Worm (Caenorhabditis elegans) whole organism, young adult: Measurements from ENCODE around the gene math-22.
"Not testable (repeated sequence)": the region's sequence is repeated elsewhere in the genome, so short reads cannot be mapped to it uniquely, and the experiment has no call there.

ENCODE experiments used
- D2030.7 ChIP-seq: fragments of 200-800 bp; sonication (Bioruptor generic); IDR thresholded peaks from 2 replicates; pipeline ENCODE4 v1.3.6; 2022; ENCODE audit warnings: missing genetic modification reagents, missing genetic modification characterization, missing compliant biosample characterization
- F23B12.7 ChIP-seq: sonication (generic microtip); optimal IDR thresholded peaks from 2 replicates; lab custom pipeline; 2017; ENCODE audit warnings: missing genetic modification characterization, mild to moderate bottlenecking, missing compliant biosample characterization, antibody characterized with exemption, moderate library complexity; ENCODE audit not compliant: insufficient read depth
- F33H1.4 ChIP-seq: fragments of 200-800 bp; sonication (Bioruptor generic); IDR thresholded peaks from 2 replicates; pipeline ENCODE4 v1.3.6; 2022; ENCODE audit warnings: missing genetic modification reagents, missing genetic modification characterization, missing compliant biosample characterization
- aptf-2 ChIP-seq: fragments of 200-800 bp; sonication (Bioruptor generic); conservative IDR thresholded peaks from 2 replicates; pipeline ENCODE4 v1.3.6; 2022; ENCODE audit warnings: missing genetic modification reagents, missing genetic modification characterization, missing compliant biosample characterization
- aptf-3 ChIP-seq: fragments of 200-800 bp; sonication (Bioruptor generic); IDR thresholded peaks from 2 replicates; pipeline ENCODE4 v1.3.6; 2022; ENCODE audit warnings: missing genetic modification characterization, missing compliant biosample characterization
- attf-3 ChIP-seq: fragments of 200-800 bp; sonication (Bioruptor generic); conservative IDR thresholded peaks from 2 replicates; pipeline ENCODE4 v1.3.6; 2022; ENCODE audit warnings: missing genetic modification reagents, missing genetic modification characterization, missing compliant biosample characterization
- attf-6 ChIP-seq: fragments of 200-800 bp; sonication (Bioruptor generic); IDR thresholded peaks from 2 replicates; pipeline ENCODE4 v1.3.6; 2022; ENCODE audit warnings: missing genetic modification reagents, missing genetic modification characterization, missing compliant biosample characterization
- ceh-40 ChIP-seq: fragments of 200-800 bp; sonication (Bioruptor generic); IDR thresholded peaks from 2 replicates; pipeline ENCODE4 v1.3.6; 2022; ENCODE audit warnings: missing genetic modification characterization, missing compliant biosample characterization
- efl-1 ChIP-seq: fragments of 150-350 bp; optimal IDR thresholded peaks from 2 replicates; lab custom pipeline; 2014; ENCODE audit warnings: missing biosample characterization, missing genetic modification reagents, missing genetic modification characterization
- egl-18 ChIP-seq: fragments of 200-800 bp; sonication (Bioruptor generic); IDR thresholded peaks from 2 replicates; pipeline ENCODE4 v1.3.6; 2022; ENCODE audit warnings: missing genetic modification reagents, missing genetic modification characterization, missing compliant biosample characterization
- egl-44 ChIP-seq: fragments of 200-800 bp; sonication (Bioruptor generic); IDR thresholded peaks from 2 replicates; pipeline ENCODE4 v1.3.6; 2022; ENCODE audit warnings: missing genetic modification reagents, missing genetic modification characterization, missing compliant biosample characterization
- ets-4 ChIP-seq: fragments of 200-800 bp; sonication (Bioruptor generic); optimal IDR thresholded peaks from 2 replicates; lab custom pipeline; 2018; ENCODE audit warnings: mild to moderate bottlenecking, missing genetic modification characterization, missing compliant biosample characterization
- hmg-1.2 ChIP-seq: fragments of 200-800 bp; sonication (Bioruptor generic); IDR thresholded peaks from 2 replicates; pipeline ENCODE4 v1.3.6; 2022; ENCODE audit warnings: missing genetic modification reagents, missing genetic modification characterization, missing compliant biosample characterization
- hmg-20 ChIP-seq: fragments of 200-800 bp; sonication (Bioruptor generic); IDR thresholded peaks from 2 replicates; pipeline ENCODE4 v1.3.6; 2022; ENCODE audit warnings: missing genetic modification reagents, missing genetic modification characterization, missing compliant biosample characterization
- hrde-1 ChIP-seq: sonication (generic microtip); optimal IDR thresholded peaks from 2 replicates; lab custom pipeline; 2016; ENCODE audit warnings: missing genetic modification characterization, mild to moderate bottlenecking, missing compliant biosample characterization, moderate library complexity, missing genotype, missing genetic modification reagents, borderline replicate concordance
- hsf-1 ChIP-seq: fragments of 200-800 bp; sonication (Bioruptor generic); IDR thresholded peaks from 2 replicates; pipeline ENCODE4 v1.3.6; 2022; ENCODE audit warnings: missing genetic modification reagents, missing genetic modification characterization, missing compliant biosample characterization
- lin-54 ChIP-seq: fragments of 200-800 bp; sonication (Bioruptor generic); optimal IDR thresholded peaks from 2 replicates; lab custom pipeline; 2018; ENCODE audit warnings: mild to moderate bottlenecking, missing genetic modification characterization, missing compliant biosample characterization
- madf-8 ChIP-seq: fragments of 200-800 bp; sonication (Bioruptor generic); conservative IDR thresholded peaks from 2 replicates; pipeline ENCODE4 v1.3.6; 2022; ENCODE audit warnings: missing genetic modification reagents, missing genetic modification characterization, missing compliant biosample characterization
- mcd-1 ChIP-seq: fragments of 200-800 bp; sonication (Bioruptor generic); IDR thresholded peaks from 2 replicates; pipeline ENCODE4 v1.3.6; 2022; ENCODE audit warnings: missing genetic modification reagents, missing genetic modification characterization, missing compliant biosample characterization
- nhr-80 ChIP-seq: sonication (generic microtip); optimal IDR thresholded peaks from 2 replicates; lab custom pipeline; 2016; ENCODE audit warnings: missing genetic modification characterization, missing compliant biosample characterization
- rpc-1 ChIP-seq, 2 experiments: fragments of 150-350 bp in 1 of 2; sonication (generic microtip) in 1 of 2; optimal IDR thresholded peaks; 2 replicates each; lab custom pipeline; 2014 to 2018; ENCODE audit warnings: missing biosample characterization in 1 of 2, missing genetic modification characterization in 1 of 2, missing genetic modification reagents in 1 of 2, missing genotype in 1 of 2
- sea-2 ChIP-seq: fragments of 200-800 bp; sonication (Bioruptor generic); IDR thresholded peaks from 2 replicates; pipeline ENCODE4 v1.3.6; 2022; ENCODE audit warnings: missing genetic modification characterization, missing compliant biosample characterization
- snpc-3.4 ChIP-seq: sonication (generic microtip); optimal IDR thresholded peaks from 2 replicates; lab custom pipeline; 2017; ENCODE audit warnings: missing genetic modification characterization, mild to moderate bottlenecking, missing compliant biosample characterization, antibody characterized with exemption, moderate library complexity, missing genotype, missing genetic modification reagents

Gene math-22

ce11 chrII:1905104-1905503 lies at the start of gene math-22:
Gene math-22, plus strand, starts transcription at chrII:1905404.
- no peak for TF ChIP-seq madf-8 (GFP tag; lab: Robert Waterston, UW)
- peak; percentile 3 for TF ChIP-seq nhr-80
- TF ChIP-seq lin-54, result no peak

DNA sequence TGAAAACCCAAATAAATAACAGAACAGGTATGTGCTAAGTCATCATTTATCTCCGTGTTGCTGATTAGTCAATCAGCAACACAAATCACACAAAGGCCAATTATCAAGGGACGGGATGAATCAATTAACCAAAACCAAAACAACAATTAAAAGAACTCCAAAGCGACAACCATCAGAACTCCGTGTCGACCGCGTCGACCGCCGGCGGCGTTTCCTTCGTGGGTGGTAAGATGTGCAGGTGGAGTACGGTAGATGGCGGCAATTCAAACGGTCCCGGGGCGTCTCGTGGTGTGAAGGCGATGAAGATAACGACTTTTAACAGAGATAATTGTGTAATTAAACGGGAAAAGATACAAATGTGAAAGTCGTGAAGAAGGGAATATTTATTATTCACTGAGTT lies 49.8 kb upstream of the math-22 start:
- TF ChIP-seq mcd-1 (peak; percentile 41), aptf-3 (GFP tag; lab: Robert Waterston, UW) (0 out of 2 replicates have a peak, but pooled peaks have one; percentile 56)

DNA sequence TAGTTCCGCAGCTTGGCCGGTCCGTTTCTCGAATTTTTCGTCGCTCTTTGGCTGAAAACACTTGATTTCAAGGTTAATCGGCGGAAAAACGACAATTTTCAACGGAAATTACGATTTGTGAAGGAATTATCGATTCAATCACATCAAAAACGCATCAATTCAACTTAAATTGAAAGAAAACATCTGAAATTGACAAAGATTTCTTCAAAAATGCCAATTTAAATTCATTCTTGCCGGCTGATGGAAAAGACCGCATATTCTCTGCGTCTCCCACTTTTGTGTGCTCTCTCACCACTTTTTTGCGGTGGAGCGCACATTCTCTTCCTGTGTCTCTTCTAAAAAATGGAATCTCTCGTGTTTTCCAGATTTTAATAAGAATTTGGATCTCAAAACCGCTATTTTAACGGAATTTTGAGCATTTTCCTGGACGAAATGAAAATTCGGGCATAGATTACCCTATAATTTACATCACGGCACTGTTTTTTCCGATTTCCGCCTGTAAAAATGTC lies 43.9 kb upstream of the math-22 start, which contains the start of gene C16C4.18:
Gene C16C4.18, minus strand, starts transcription at position 51 of the 509 bp plus-strand sequence.
- TF ChIP-seq mcd-1 (peak; percentile 67; the same call in 1 of the 2 replicates), hmg-1.2 (GFP tag; lab: Robert Waterston, UW) (peak; percentile 96), D2030.7 (peak; percentile 44; the same call in 1 of the 2 replicates)

DNA sequence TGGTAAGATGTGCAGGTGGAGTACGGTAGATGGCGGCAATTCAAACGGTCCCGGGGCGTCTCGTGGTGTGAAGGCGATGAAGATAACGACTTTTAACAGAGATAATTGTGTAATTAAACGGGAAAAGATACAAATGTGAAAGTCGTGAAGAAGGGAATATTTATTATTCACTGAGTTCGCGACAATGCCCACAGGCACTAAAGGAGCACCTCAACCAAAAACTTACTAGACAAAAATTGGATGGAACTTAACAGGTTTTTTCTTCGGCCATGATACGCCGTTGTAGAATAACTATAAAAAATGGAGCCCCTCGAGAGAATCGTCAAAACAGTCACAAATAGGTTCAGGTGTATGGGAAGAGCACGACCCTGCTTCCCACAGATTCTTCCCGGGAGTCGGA lies 42.9 kb upstream of the math-22 start, which contains the start of gene fbxb-98:
Gene fbxb-98, plus strand, starts transcription at position 301 of the 400 bp plus-strand sequence.
- not testable (repeated sequence) for TF ChIP-seq efl-1 (GFP tag; lab: Kevin White, UChicago); hrde-1 (tag; lab: Kevin White, UChicago); hmg-20 (GFP tag; lab: Robert Waterston, UW)

- no peak for TF ChIP-seq ceh-40
- TF ChIP-seq hsf-1, result no peak
- no peak for TF ChIP-seq egl-18
- no peak for TF ChIP-seq snpc-3.4 (tag; lab: Kevin White, UChicago)
- no peak for TF ChIP-seq egl-44 (GFP tag; lab: Robert Waterston, UW)
- no peak for TF ChIP-seq ets-4 (GFP tag; lab: Kevin White, UChicago)
- TF ChIP-seq rpc-1 (optimal IDR thresholded peaks at IDR 0.05; lab: Kevin White, UChicago), result no peak
- TF ChIP-seq rpc-1 (tag; optimal IDR thresholded peaks at IDR 0.05; lab: Kevin White, UChicago), result no peak
Observed at ce11 chrII:1864278-1864677, 40.9 kb upstream of the math-22 start, which contains the start of gene C16C4.17. Gene C16C4.17, plus strand, starts transcription at chrII:1864578.

ce11 chrII:1865683-1866431 lies 39.3 kb upstream of the math-22 start, which contains the start of gene math-15:
Gene math-15, plus strand, starts transcription at chrII:1866381.
- no peak for TF ChIP-seq sea-2 (GFP tag; lab: Robert Waterston, UW)
- TF ChIP-seq F23B12.7 (tag; lab: Kevin White, UChicago), result no peak
- TF ChIP-seq attf-3 (GFP tag; lab: Robert Waterston, UW), result no peak
- peak; percentile 26 for TF ChIP-seq nhr-80
- no peak for TF ChIP-seq attf-6 (GFP tag; lab: Robert Waterston, UW)
- TF ChIP-seq F33H1.4 (GFP tag; lab: Robert Waterston, UW), result no peak
- TF ChIP-seq aptf-3 (GFP tag; lab: Robert Waterston, UW), result no peak
- no peak for TF ChIP-seq aptf-2 (GFP tag; lab: Robert Waterston, UW)

DNA sequence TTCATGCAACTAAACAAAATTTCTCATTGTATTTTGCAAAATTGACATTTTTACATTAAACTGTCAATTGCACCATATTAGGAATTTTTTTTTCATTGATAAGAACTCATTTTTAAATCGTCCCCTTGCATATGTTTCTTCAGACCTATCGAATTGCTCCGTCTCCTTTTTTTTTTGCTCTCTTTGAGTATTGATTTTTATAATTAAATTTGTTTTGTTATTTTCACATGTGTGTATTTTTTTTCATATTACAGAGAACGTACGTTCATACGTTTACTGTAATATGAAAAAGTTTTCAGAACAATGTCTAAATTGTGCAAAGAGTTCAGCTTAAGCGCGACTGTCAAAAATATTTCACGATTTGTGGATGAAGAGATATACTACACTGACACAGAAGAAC lies 36.1 kb upstream of the math-22 start, which contains the start of gene math-14:
Gene math-14, plus strand, starts transcription at position 301 of the 400 bp plus-strand sequence.
- TF ChIP-seq nhr-80 (peak; percentile 49), mcd-1 (no peak), hmg-20 (GFP tag; lab: Robert Waterston, UW) (no peak)
